Fruit fly (Drosophila melanogaster) whole organism, prepupa: Measurements from ENCODE around the gene CG12206.

Experiments used
- Blimp-1 ChIP-seq: fragments of 200-800 bp; sonication (Bioruptor generic); optimal IDR thresholded peaks from 3 replicates; lab custom pipeline; 2017; ENCODE audit warnings: missing biosample characterization, missing genetic modification characterization, mild to moderate bottlenecking, moderate library complexity, missing genetic modification reagents
- CG10669 ChIP-seq: fragments of 200-800 bp; sonication (Bioruptor generic); optimal IDR thresholded peaks from 3 replicates; lab custom pipeline; 2018; ENCODE audit warnings: missing biosample characterization, mild to moderate bottlenecking, missing genetic modification characterization, moderate library complexity
- CG11294 ChIP-seq: fragments of 200-800 bp; sonication (Bioruptor generic); IDR thresholded peaks from 2 replicates; pipeline ENCODE4 v1.3.6; 2022; ENCODE audit warnings: missing biosample characterization, missing genetic modification characterization
- CG15336 ChIP-seq: fragments of 200-800 bp; sonication (Bioruptor generic); IDR thresholded peaks from 2 replicates; pipeline ENCODE4 v1.3.6; 2022; ENCODE audit warnings: missing biosample characterization, missing genetic modification characterization
- CG1621 ChIP-seq: fragments of 200-800 bp; sonication (Bioruptor generic); optimal IDR thresholded peaks from 3 replicates; lab custom pipeline; 2018; ENCODE audit warnings: missing biosample characterization, mild to moderate bottlenecking, missing genetic modification characterization
- CG16779 ChIP-seq: fragments of 200-800 bp; sonication (Bioruptor generic); optimal IDR thresholded peaks from 3 replicates; lab custom pipeline; 2017; ENCODE audit warnings: missing biosample characterization, mild to moderate bottlenecking, missing genetic modification characterization
- CG3032 ChIP-seq: fragments of 200-800 bp; optimal IDR thresholded peaks from 2 replicates; lab custom pipeline; 2019; ENCODE audit warnings: missing biosample characterization, mild to moderate bottlenecking, missing genetic modification characterization, moderate library complexity
- CG31627 ChIP-seq: fragments of 200-800 bp; sonication (Bioruptor generic); optimal IDR thresholded peaks from 3 replicates; lab custom pipeline; 2016; ENCODE audit warnings: missing biosample characterization, missing genetic modification characterization
- CG34406 ChIP-seq: fragments of 200-800 bp; sonication (Bioruptor generic); optimal IDR thresholded peaks from 3 replicates; lab custom pipeline; 2016; ENCODE audit warnings: missing biosample characterization, missing genetic modification characterization
- CG4318 ChIP-seq: fragments of 200-800 bp; sonication (Bioruptor generic); optimal IDR thresholded peaks from 3 replicates; lab custom pipeline; 2017; ENCODE audit warnings: missing biosample characterization, mild to moderate bottlenecking, missing genetic modification characterization
- CG6163 ChIP-seq: fragments of 200-800 bp; sonication (Bioruptor generic); IDR thresholded peaks from 3 replicates; pipeline ENCODE4 v1.3.6; 2022; ENCODE audit warnings: missing biosample characterization, missing genetic modification characterization
- CG6792 ChIP-seq: fragments of 200-800 bp; sonication (Bioruptor generic); optimal IDR thresholded peaks from 3 replicates; lab custom pipeline; 2016; ENCODE audit warnings: missing biosample characterization, missing genetic modification characterization
- CG6808 ChIP-seq: fragments of 200-800 bp; sonication (Bioruptor generic); optimal IDR thresholded peaks from 3 replicates; lab custom pipeline; 2017; ENCODE audit warnings: missing biosample characterization, missing genetic modification characterization, mild to moderate bottlenecking, moderate library complexity, missing genetic modification reagents
- CG7368 ChIP-seq: fragments of 200-800 bp; sonication (Bioruptor generic); optimal IDR thresholded peaks from 3 replicates; lab custom pipeline; 2016; ENCODE audit warnings: missing biosample characterization, missing genetic modification characterization
- CG8632 ChIP-seq: fragments of 200-800 bp; sonication (Bioruptor generic); optimal IDR thresholded peaks from 3 replicates; lab custom pipeline; 2016; ENCODE audit warnings: missing biosample characterization, missing genetic modification characterization
- CG9139 ChIP-seq: fragments of 200-800 bp; sonication (Bioruptor generic); optimal IDR thresholded peaks from 3 replicates; lab custom pipeline; 2017; ENCODE audit warnings: missing biosample characterization, mild to moderate bottlenecking, missing genetic modification characterization
- Eip75B ChIP-seq: fragments of 200-800 bp; sonication (Bioruptor generic); optimal IDR thresholded peaks from 3 replicates; lab custom pipeline; 2016; ENCODE audit warnings: missing biosample characterization, missing genetic modification characterization
- Eip78C ChIP-seq: fragments of 200-800 bp; sonication (Bioruptor generic); peaks from one replicate; lab custom pipeline; 2016; ENCODE audit warnings: missing biosample characterization, missing genetic modification characterization
- Eip93F ChIP-seq: fragments of 200-800 bp; sonication (Bioruptor generic); optimal IDR thresholded peaks from 2 replicates; lab custom pipeline; 2016; ENCODE audit warnings: missing biosample characterization, mild to moderate bottlenecking, missing genetic modification characterization
- Ets21C ChIP-seq: fragments of 200-800 bp; sonication (Bioruptor generic); optimal IDR thresholded peaks from 3 replicates; lab custom pipeline; 2016; ENCODE audit warnings: missing biosample characterization, missing genetic modification characterization
- Ets96B ChIP-seq: fragments of 200-800 bp; optimal IDR thresholded peaks from 2 replicates; lab custom pipeline; 2019; ENCODE audit warnings: missing biosample characterization, mild to moderate bottlenecking, missing genetic modification characterization, moderate library complexity
- Hr38 ChIP-seq: sonication (Bioruptor generic); optimal IDR thresholded peaks from 2 replicates; lab custom pipeline; 2016; ENCODE audit warnings: missing biosample characterization, missing genetic modification characterization
- Hr39 ChIP-seq: fragments of 200-800 bp; sonication (Bioruptor generic); optimal IDR thresholded peaks from 2 replicates; lab custom pipeline; 2016; ENCODE audit warnings: missing biosample characterization, missing genetic modification characterization
- Lpt ChIP-seq: fragments of 200-800 bp; sonication (Bioruptor generic); optimal IDR thresholded peaks from 3 replicates; lab custom pipeline; 2016; ENCODE audit warnings: missing biosample characterization, missing genetic modification characterization
- Met ChIP-seq: fragments of 200-800 bp; sonication (Bioruptor generic); optimal IDR thresholded peaks from 3 replicates; lab custom pipeline; 2016; ENCODE audit warnings: missing biosample characterization, missing genetic modification characterization
- OdsH ChIP-seq: fragments of 200-800 bp; sonication (Bioruptor generic); optimal IDR thresholded peaks from 3 replicates; lab custom pipeline; 2016; ENCODE audit warnings: missing biosample characterization, missing genetic modification characterization
- Smox ChIP-seq: fragments of 200-800 bp; sonication (Bioruptor generic); optimal IDR thresholded peaks from 3 replicates; lab custom pipeline; 2016; ENCODE audit warnings: missing biosample characterization, missing genetic modification characterization
- Sox102F ChIP-seq: fragments of 200-800 bp; sonication (Bioruptor generic); optimal IDR thresholded peaks from 2 replicates; lab custom pipeline; 2016; ENCODE audit warnings: missing biosample characterization, mild to moderate bottlenecking, missing genetic modification characterization
- Sox14 ChIP-seq: fragments of 200-800 bp; sonication (Bioruptor generic); optimal IDR thresholded peaks from 3 replicates; lab custom pipeline; 2016; ENCODE audit warnings: missing biosample characterization, missing genetic modification characterization
- Sox15 ChIP-seq: fragments of 200-800 bp; sonication (Bioruptor generic); optimal IDR thresholded peaks from 3 replicates; lab custom pipeline; 2016; ENCODE audit warnings: missing biosample characterization, missing genetic modification characterization
- achi ChIP-seq: fragments of 200-800 bp; sonication (Bioruptor generic); optimal IDR thresholded peaks from 3 replicates; lab custom pipeline; 2016; ENCODE audit warnings: missing biosample characterization, missing genetic modification characterization
- cyc ChIP-seq: fragments of 200-800 bp; sonication (Bioruptor generic); optimal IDR thresholded peaks from 3 replicates; lab custom pipeline; 2016; ENCODE audit warnings: missing biosample characterization, missing genetic modification characterization
- dsx ChIP-seq: fragments of 200-800 bp; optimal IDR thresholded peaks from 3 replicates; lab custom pipeline; 2019; ENCODE audit warnings: missing biosample characterization, mild to moderate bottlenecking, missing genetic modification characterization, moderate library complexity; ENCODE audit not compliant: poor library complexity, severe bottlenecking
- eg ChIP-seq: fragments of 200-800 bp; sonication (Bioruptor generic); IDR thresholded peaks from 3 replicates; pipeline ENCODE4 v1.3.6; 2022; ENCODE audit warnings: missing biosample characterization, missing genetic modification characterization
- esn ChIP-seq: fragments of 200-800 bp; sonication (Bioruptor generic); optimal IDR thresholded peaks from 2 replicates; lab custom pipeline; 2016; ENCODE audit warnings: missing biosample characterization, mild to moderate bottlenecking, missing genetic modification characterization, moderate library complexity
- fd59A ChIP-seq: fragments of 200-800 bp; sonication (Bioruptor generic); optimal IDR thresholded peaks from 2 replicates; lab custom pipeline; 2017; ENCODE audit warnings: missing biosample characterization, mild to moderate bottlenecking, missing genetic modification characterization, missing genetic modification reagents
- fkh ChIP-seq: fragments of 200-800 bp; sonication (Bioruptor generic); optimal IDR thresholded peaks from 3 replicates; lab custom pipeline; 2017; ENCODE audit warnings: missing biosample characterization, mild to moderate bottlenecking, missing genetic modification characterization, moderate library complexity
- lz ChIP-seq: fragments of 200-800 bp; sonication (Bioruptor generic); optimal IDR thresholded peaks from 3 replicates; lab custom pipeline; 2016; ENCODE audit warnings: missing biosample characterization, missing genetic modification characterization
- net ChIP-seq: fragments of 200-800 bp; sonication (Bioruptor generic); optimal IDR thresholded peaks from 3 replicates; lab custom pipeline; 2016; ENCODE audit warnings: missing biosample characterization, missing genetic modification characterization
- pdm3 ChIP-seq: fragments of 200-800 bp; sonication (Bioruptor generic); optimal IDR thresholded peaks from 3 replicates; lab custom pipeline; 2016; ENCODE audit warnings: missing biosample characterization, missing genetic modification characterization
- salr ChIP-seq, 2 experiments: fragments of 200-800 bp; sonication (Bioruptor generic); optimal IDR thresholded peaks; 3 replicates each; lab custom pipeline; 2016 to 2018; ENCODE audit warnings: missing biosample characterization in 2 of 2, missing genetic modification characterization in 2 of 2, mild to moderate bottlenecking in 1 of 2
- spab ChIP-seq: fragments of 200-800 bp; sonication (Bioruptor generic); optimal IDR thresholded peaks from 2 replicates; lab custom pipeline; 2017; ENCODE audit warnings: missing biosample characterization, mild to moderate bottlenecking, missing genetic modification characterization, missing genetic modification reagents
- ss ChIP-seq, 2 experiments: fragments of 200-800 bp; sonication (Bioruptor generic); optimal IDR thresholded peaks; 2 replicates in 1 of 2; 3 replicates in 1 of 2; lab custom pipeline; 2017 to 2018; ENCODE audit warnings: mild to moderate bottlenecking in 2 of 2, missing biosample characterization in 2 of 2, missing genetic modification characterization in 2 of 2, moderate library complexity in 1 of 2
- svp ChIP-seq: fragments of 200-800 bp; sonication (Bioruptor generic); peaks from one replicate; lab custom pipeline; 2016; ENCODE audit warnings: missing biosample characterization, missing genetic modification characterization
- topi ChIP-seq: fragments of 200-800 bp; sonication (Bioruptor generic); optimal IDR thresholded peaks from 3 replicates; lab custom pipeline; 2016; ENCODE audit warnings: missing biosample characterization, missing genetic modification characterization
- vri ChIP-seq: fragments of 200-800 bp; sonication (Bioruptor generic); optimal IDR thresholded peaks from 3 replicates; lab custom pipeline; 2016; ENCODE audit warnings: missing biosample characterization, mild to moderate bottlenecking, missing genetic modification characterization

The CG12206 gene

DNA sequence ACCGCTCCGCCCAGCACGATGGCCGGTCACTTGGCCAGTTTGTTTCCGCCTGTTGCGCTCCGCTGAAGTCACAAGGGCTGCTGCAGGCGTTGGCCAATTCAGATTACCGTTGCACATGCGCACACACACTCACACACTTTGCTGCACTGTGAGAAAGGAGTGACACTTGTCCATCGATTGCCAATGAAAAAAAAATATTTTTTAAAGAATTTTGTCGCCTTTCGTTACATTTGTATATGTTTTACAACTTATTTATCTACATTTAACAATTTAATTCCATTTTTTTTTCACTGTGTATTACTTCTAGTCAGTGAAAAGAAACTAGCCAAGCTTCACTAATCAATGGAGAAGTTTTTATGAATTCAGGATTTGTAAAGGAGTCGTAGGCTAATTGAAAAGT, 1.7 kb upstream of the CG12206 start (continued):
- TF ChIP-seq CG11294 (GFP tag; lab: Robert Waterston, UW) (peak; percentile 49; the same call in 1 of the 2 replicates), dsx (peak; percentile 50), Ets21C (GFP tag; lab: Kevin White, UChicago) (peak; percentile 53), lz (GFP tag; lab: Kevin White, UChicago) (peak; percentile 79), pdm3 (peak; percentile 79), Eip75B (peak; percentile 77), svp (GFP tag; lab: Kevin White, UChicago) (peak; percentile 91), Hr39 (GFP tag; lab: Kevin White, UChicago) (peak; percentile 79), topi (GFP tag; lab: Kevin White, UChicago) (peak; percentile 82), Blimp-1 (GFP tag; lab: Kevin White, UChicago) (peak; percentile 41), CG8632 (peak; percentile 68), fkh (no peak), CG4318 (peak; percentile 70), vri (GFP tag; lab: Kevin White, UChicago) (peak; percentile 31), CG3032 (peak; percentile 66), CG31627 (GFP tag; lab: Kevin White, UChicago) (peak; percentile 77), Smox (GFP tag; lab: Kevin White, UChicago) (peak; percentile 77), Sox14 (peak; percentile 75)

DNA sequence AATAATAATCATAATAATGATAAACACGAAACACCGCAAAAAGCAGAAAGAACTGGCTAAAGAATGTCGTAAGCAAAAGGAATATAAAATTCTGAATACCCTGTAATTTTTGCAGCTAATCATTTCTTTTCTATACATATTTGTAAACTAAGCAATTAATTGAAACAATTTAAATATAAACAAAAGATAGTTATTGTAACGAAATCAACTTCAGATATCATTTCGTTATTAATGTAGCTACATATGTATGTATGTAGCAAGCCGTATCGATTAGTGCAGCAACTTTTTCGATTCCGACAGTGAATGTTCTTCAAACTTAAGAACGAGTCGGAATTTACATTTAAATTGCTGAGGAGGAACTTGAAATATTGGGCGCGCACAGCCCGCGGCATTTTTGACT, 688 bp downstream of the CG12206 start:
- TF ChIP-seq net = no peak
- no peak for TF ChIP-seq CG1621 (tag; lab: Kevin White, UChicago)
- no peak for TF ChIP-seq salr (GFP tag; optimal IDR thresholded peaks at IDR 0.05; lab: Kevin White, UChicago)
- no peak for TF ChIP-seq CG6808 (GFP tag; lab: Kevin White, UChicago)
- TF ChIP-seq spab (GFP tag; lab: Kevin White, UChicago) = no peak
- TF ChIP-seq Ets21C (GFP tag; lab: Kevin White, UChicago) = no peak
- TF ChIP-seq fd59A (GFP tag; lab: Kevin White, UChicago) = no peak
- peak; percentile 20 for TF ChIP-seq cyc
- TF ChIP-seq Hr39 (GFP tag; lab: Kevin White, UChicago) = peak; percentile 18
- TF ChIP-seq esn (GFP tag; lab: Kevin White, UChicago) = peak; percentile 57
- TF ChIP-seq Smox (GFP tag; lab: Kevin White, UChicago) = peak; percentile 55
- TF ChIP-seq dsx = no peak
- TF ChIP-seq svp (GFP tag; lab: Kevin White, UChicago) = no peak
- no peak for TF ChIP-seq vri (GFP tag; lab: Kevin White, UChicago)
- TF ChIP-seq Hr38 = no peak
- no peak for TF ChIP-seq CG6163 (GFP tag; lab: Robert Waterston, UW)
- peak; percentile 4 for TF ChIP-seq OdsH
- TF ChIP-seq lz (GFP tag; lab: Kevin White, UChicago) = peak; percentile 2
- no peak for TF ChIP-seq Ets96B
- TF ChIP-seq CG34406 (GFP tag; lab: Kevin White, UChicago) = no peak
- TF ChIP-seq achi = no peak
- TF ChIP-seq Sox15 (GFP tag; lab: Kevin White, UChicago) = no peak
- TF ChIP-seq Lpt (GFP tag; lab: Kevin White, UChicago) = no peak
- TF ChIP-seq fkh = no peak
- no peak for TF ChIP-seq eg (GFP tag; lab: Robert Waterston, UW)
- TF ChIP-seq CG10669 (GFP tag; lab: Kevin White, UChicago) = peak; percentile 5
- no peak for TF ChIP-seq CG7368
- TF ChIP-seq CG11294 (GFP tag; lab: Robert Waterston, UW) = no peak
- no peak for TF ChIP-seq CG31627 (GFP tag; lab: Kevin White, UChicago)
- TF ChIP-seq ss (GFP tag; optimal IDR thresholded peaks at IDR 0.05; lab: Kevin White, UChicago) = peak in 1 of 2 experiments; percentile 10
- TF ChIP-seq Met (GFP tag; lab: Kevin White, UChicago) = peak; percentile 34
- TF ChIP-seq CG3032 = no peak
- no peak for TF ChIP-seq CG6792 (GFP tag; lab: Kevin White, UChicago)
- peak; percentile 30 for TF ChIP-seq topi (GFP tag; lab: Kevin White, UChicago)
- TF ChIP-seq Eip78C = peak; percentile 71
- TF ChIP-seq Sox14 = no peak
- no peak for TF ChIP-seq CG16779 (tag; lab: Kevin White, UChicago)
- no peak for TF ChIP-seq Eip93F (GFP tag; lab: Kevin White, UChicago)
- TF ChIP-seq Sox102F (GFP tag; lab: Kevin White, UChicago) = peak; percentile 37
- no peak for TF ChIP-seq CG9139 (GFP tag; lab: Kevin White, UChicago)
- TF ChIP-seq CG15336 = no peak
- TF ChIP-seq Blimp-1 (GFP tag; lab: Kevin White, UChicago) = no peak
